Fruit fly (Drosophila melanogaster): ENCODE results near the gene hng3.

hng3 gene

dm6 chr3L:690031-690686 is 65.1 kb downstream of the hng3 start, which contains the start of the genes CG32483 and RabX6:
Gene CG32483 (minus strand): TSS chr3L:690081.
Gene RabX6 (plus strand): TSS chr3L:690517.
- peak; percentile 63; the same call in 1 of the 2 replicates for TF ChIP-seq CG4360 (GFP tag; IDR thresholded peaks at IDR 0.05)
- peak; percentile 73 for TF ChIP-seq CG2116 (GFP tag; optimal IDR thresholded peaks at IDR 0.05)
- TF ChIP-seq CG43689 (GFP tag; IDR thresholded peaks at IDR 0.05): no peak
- 0 out of 3 replicates have a peak, but pooled peaks have one; percentile 35 for TF ChIP-seq mld (GFP tag; IDR thresholded peaks at IDR 0.05; ENCODE audit: partially characterized antibody)
- peak; percentile 63 for TF ChIP-seq Myb (GFP tag; optimal IDR thresholded peaks at IDR 0.05)
- TF ChIP-seq crp (GFP tag; optimal IDR thresholded peaks at IDR 0.05): peak; percentile 65 to 93
- peak; percentile 38 for TF ChIP-seq CTCF (GFP tag; optimal IDR thresholded peaks at IDR 0.05)
- TF ChIP-seq cato (GFP tag; optimal IDR thresholded peaks at IDR 0.05; ENCODE audit: borderline replicate concordance): no peak
- peak; percentile 2 for TF ChIP-seq sqz (GFP tag; optimal IDR thresholded peaks at IDR 0.05)
- 0 out of 3 replicates have a peak, but pooled peaks have one; percentile 53 for TF ChIP-seq CG7963 (GFP tag; IDR thresholded peaks at IDR 0.05; ENCODE audit: partially characterized antibody)
- peak; percentile 8 for TF ChIP-seq ewg (GFP tag; optimal IDR thresholded peaks at IDR 0.05)
- TF ChIP-seq ase (GFP tag; IDR thresholded peaks at IDR 0.05): no peak
- peak; percentile 4 for TF ChIP-seq CG14710 (tag; optimal IDR thresholded peaks at IDR 0.05)
- TF ChIP-seq Atf-2 (GFP tag; optimal IDR thresholded peaks at IDR 0.05): no peak
- TF ChIP-seq Bgb (GFP tag; IDR thresholded peaks at IDR 0.05; ENCODE audit: partially characterized antibody): 0 out of 2 replicates have a peak, but pooled peaks have one; percentile 22
- no peak for TF ChIP-seq CG6765 (GFP tag; optimal IDR thresholded peaks at IDR 0.05)
- TF ChIP-seq Hey (tag; optimal IDR thresholded peaks at IDR 0.05): no peak
- peak; percentile 74 for TF ChIP-seq stwl (tag; optimal IDR thresholded peaks at IDR 0.05)
- TF ChIP-seq CG3838 (GFP tag; optimal IDR thresholded peaks at IDR 0.05): peak; percentile 95
- TF ChIP-seq CG1603 (tag; optimal IDR thresholded peaks at IDR 0.05): peak; percentile 25
- TF ChIP-seq Lhr (GFP tag; optimal IDR thresholded peaks at IDR 0.05): peak; percentile 18
- no peak for TF ChIP-seq dysf (GFP tag; IDR thresholded peaks at IDR 0.05)
- TF ChIP-seq CG9932 (GFP tag; IDR thresholded peaks at IDR 0.05): no peak
- peak; percentile 79 for TF ChIP-seq Dref (GFP tag; IDR thresholded peaks at IDR 0.05)
- TF ChIP-seq Optix (GFP tag; IDR thresholded peaks at IDR 0.05): no peak
- TF ChIP-seq gfzf (GFP tag; optimal IDR thresholded peaks at IDR 0.05): peak; percentile 18
- TF ChIP-seq CG2678 (tag; optimal IDR thresholded peaks at IDR 0.05): no peak
- TF ChIP-seq CG8924 (tag; optimal IDR thresholded peaks at IDR 0.05): no peak
- no peak for TF ChIP-seq oc (tag; optimal IDR thresholded peaks at IDR 0.05)
- 0 out of 3 replicates have a peak, but pooled peaks have one; percentile 22 for TF ChIP-seq Doc3 (GFP tag; IDR thresholded peaks at IDR 0.05; ENCODE audit: partially characterized antibody)
- TF ChIP-seq grn (GFP tag; optimal IDR thresholded peaks at IDR 0.05): peak; percentile 98
- peak; percentile 30 for TF ChIP-seq Scr (GFP tag; IDR thresholded peaks at IDR 0.05; ENCODE audit: partially characterized antibody)
- TF ChIP-seq CG15696 (tag; optimal IDR thresholded peaks at IDR 0.05): no peak
- TF ChIP-seq CG8290 (GFP tag; optimal IDR thresholded peaks at IDR 0.05): no peak
- peak in 1 of 2 experiments; percentile 9 for TF ChIP-seq CG8290 (tag; optimal IDR thresholded peaks at IDR 0.05)
- TF ChIP-seq nerfin-2 (GFP tag; IDR thresholded peaks at IDR 0.05; ENCODE audit: partially characterized antibody): no peak
- TF ChIP-seq CG9797 (GFP tag; optimal IDR thresholded peaks at IDR 0.05): no peak
- TF ChIP-seq CG15514 (GFP tag; optimal IDR thresholded peaks at IDR 0.05): peak; percentile 97
- TF ChIP-seq twi (tag; optimal IDR thresholded peaks at IDR 0.05): no peak
- TF ChIP-seq corto (GFP tag; optimal IDR thresholded peaks at IDR 0.05): no peak
- TF ChIP-seq trem (tag; optimal IDR thresholded peaks at IDR 0.05): peak; percentile 35
- no peak for TF ChIP-seq jigr1 (GFP tag; IDR thresholded peaks at IDR 0.05)
- peak; percentile 83 for TF ChIP-seq MBD-R2 (GFP tag; IDR thresholded peaks at IDR 0.05)
- TF ChIP-seq Dll (GFP tag; IDR thresholded peaks at IDR 0.05; ENCODE audit: partially characterized antibody): peak; percentile 55; the same call in 2 of the 4 replicates
- no peak for TF ChIP-seq HHEX (GFP tag; optimal IDR thresholded peaks at IDR 0.05)
- peak; percentile 1 for TF ChIP-seq Sin3A (optimal IDR thresholded peaks at IDR 0.05)
- peak; percentile 54 for TF ChIP-seq pzg (GFP tag; optimal IDR thresholded peaks at IDR 0.05)
- TF ChIP-seq CG11695 (GFP tag; IDR thresholded peaks at IDR 0.05): no peak
- TF ChIP-seq CG10267 (tag; optimal IDR thresholded peaks at IDR 0.05): peak; percentile 3

Data from whole organism, embryonic.